Worm (Caenorhabditis elegans) whole organism, mixed stage, embryonic: ENCODE data around the gene php-3.

Experiments
- M03D4.4 ChIP-seq: sonication (generic microtip); optimal IDR thresholded peaks from 2 replicates; lab custom pipeline; 2017; ENCODE audit warnings: mild to moderate bottlenecking, missing genetic modification characterization, missing compliant biosample characterization
- bed-3 ChIP-seq: fragments of 200-800 bp; sonication (Bioruptor generic); optimal IDR thresholded peaks from 3 replicates; lab custom pipeline; 2018; ENCODE audit warnings: mild to moderate bottlenecking, missing genetic modification characterization, moderate library complexity, missing compliant biosample characterization
- blmp-1 ChIP-seq: fragments of 150-350 bp; optimal IDR thresholded peaks from 2 replicates; lab custom pipeline; 2014; ENCODE audit warnings: missing biosample characterization, missing genetic modification characterization
- ceh-39 ChIP-seq: fragments of 150-350 bp; optimal IDR thresholded peaks from 2 replicates; lab custom pipeline; 2014; ENCODE audit warnings: missing biosample characterization, missing genetic modification characterization
- ceh-43 ChIP-seq: fragments of 200-800 bp; sonication (Bioruptor generic); optimal IDR thresholded peaks from 2 replicates; lab custom pipeline; 2018; ENCODE audit warnings: mild to moderate bottlenecking, missing genetic modification characterization, moderate library complexity, missing compliant biosample characterization
- ceh-83 ChIP-seq: fragments of 200-800 bp; sonication (Bioruptor generic); optimal IDR thresholded peaks from 2 replicates; lab custom pipeline; 2018; ENCODE audit warnings: mild to moderate bottlenecking, missing genetic modification characterization, missing compliant biosample characterization
- ces-1 ChIP-seq: fragments of 150-350 bp; optimal IDR thresholded peaks from 2 replicates; lab custom pipeline; 2014; ENCODE audit warnings: missing biosample characterization, missing genetic modification reagents, missing genetic modification characterization
- cnd-1 ChIP-seq: fragments of 200-800 bp; sonication (Bioruptor generic); optimal IDR thresholded peaks from 2 replicates; lab custom pipeline; 2018; ENCODE audit warnings: mild to moderate bottlenecking, missing genetic modification characterization, missing compliant biosample characterization
- elt-1 ChIP-seq: sonication (generic microtip); optimal IDR thresholded peaks from 2 replicates; lab custom pipeline; 2017; ENCODE audit warnings: missing genetic modification characterization, mild to moderate bottlenecking, missing compliant biosample characterization, antibody characterized with exemption, moderate library complexity, borderline replicate concordance; ENCODE audit not compliant: insufficient read depth
- elt-3 ChIP-seq: fragments of 150-350 bp; optimal IDR thresholded peaks from 2 replicates; lab custom pipeline; 2014; ENCODE audit warnings: missing biosample characterization, missing genetic modification characterization
- flh-1 ChIP-seq: fragments of 200-800 bp; sonication (Bioruptor generic); optimal IDR thresholded peaks from 2 replicates; lab custom pipeline; 2018; ENCODE audit warnings: mild to moderate bottlenecking, missing genetic modification characterization, moderate library complexity, missing compliant biosample characterization
- ham-2 ChIP-seq: fragments of 200-800 bp; sonication (Bioruptor generic); optimal IDR thresholded peaks from 2 replicates; lab custom pipeline; 2018; ENCODE audit warnings: mild to moderate bottlenecking, missing genetic modification characterization, missing compliant biosample characterization
- hlh-1 ChIP-seq: fragments of 150-350 bp; optimal IDR thresholded peaks from 2 replicates; lab custom pipeline; 2014; ENCODE audit warnings: missing biosample characterization, missing genetic modification reagents, missing genetic modification characterization
- lin-13 ChIP-seq: fragments of 150-350 bp; optimal IDR thresholded peaks from 2 replicates; lab custom pipeline; 2014; ENCODE audit warnings: missing biosample characterization, missing genetic modification characterization
- lin-32 ChIP-seq: fragments of 200-800 bp; sonication (Bioruptor generic); optimal IDR thresholded peaks from 2 replicates; lab custom pipeline; 2018; ENCODE audit warnings: mild to moderate bottlenecking, missing genetic modification characterization, missing compliant biosample characterization
- lsy-2 ChIP-seq: fragments of 150-350 bp; optimal IDR thresholded peaks from 2 replicates; lab custom pipeline; 2014; ENCODE audit warnings: missing biosample characterization, missing genetic modification characterization
- mab-5 ChIP-seq: fragments of 150-350 bp; optimal IDR thresholded peaks from 2 replicates; lab custom pipeline; 2014; ENCODE audit warnings: missing biosample characterization, missing genetic modification characterization
- mep-1 ChIP-seq: fragments of 150-350 bp; optimal IDR thresholded peaks from 2 replicates; lab custom pipeline; 2017; ENCODE audit warnings: missing biosample characterization, missing genetic modification reagents, missing genetic modification characterization, inconsistent platforms
- mls-2 ChIP-seq: sonication (generic microtip); optimal IDR thresholded peaks from 2 replicates; lab custom pipeline; 2016; ENCODE audit warnings: mild to moderate bottlenecking, missing genetic modification characterization, moderate library complexity, missing compliant biosample characterization
- nhr-12 ChIP-seq: fragments of 150-350 bp; optimal IDR thresholded peaks from 2 replicates; lab custom pipeline; 2014; ENCODE audit warnings: missing biosample characterization, missing genetic modification characterization
- nhr-2 ChIP-seq: fragments of 150-350 bp; optimal IDR thresholded peaks from 2 replicates; lab custom pipeline; 2014; ENCODE audit warnings: missing biosample characterization, missing genetic modification characterization
- nhr-28 ChIP-seq: fragments of 150-350 bp; optimal IDR thresholded peaks from 2 replicates; lab custom pipeline; 2014; ENCODE audit warnings: missing biosample characterization, missing genetic modification characterization
- nhr-76 ChIP-seq: sonication (generic microtip); optimal IDR thresholded peaks from 2 replicates; lab custom pipeline; 2017; ENCODE audit warnings: missing biosample characterization, missing genetic modification characterization
- pha-4 ChIP-seq: fragments of 150-350 bp; optimal IDR thresholded peaks from 2 replicates; lab custom pipeline; 2018; ENCODE audit warnings: missing biosample characterization, missing genetic modification reagents, missing genetic modification characterization
- sem-2 ChIP-seq: fragments of 200-800 bp; sonication (Bioruptor generic); optimal IDR thresholded peaks from 2 replicates; lab custom pipeline; 2018; ENCODE audit warnings: mild to moderate bottlenecking, missing genetic modification characterization, missing compliant biosample characterization
- snpc-4 ChIP-seq: fragments of 150-350 bp; optimal IDR thresholded peaks from 2 replicates; lab custom pipeline; 2014; ENCODE audit warnings: missing biosample characterization, missing genetic modification characterization
- sptf-1 ChIP-seq: sonication (generic microtip); optimal IDR thresholded peaks from 2 replicates; lab custom pipeline; 2017; ENCODE audit warnings: mild to moderate bottlenecking, missing genetic modification characterization, moderate library complexity, missing compliant biosample characterization
- tbx-8 ChIP-seq: fragments of 200-800 bp; sonication (Bioruptor generic); optimal IDR thresholded peaks from 2 replicates; lab custom pipeline; 2018; ENCODE audit warnings: mild to moderate bottlenecking, missing genetic modification characterization, moderate library complexity, missing compliant biosample characterization
- unc-120 ChIP-seq: sonication (generic microtip); optimal IDR thresholded peaks from 2 replicates; lab custom pipeline; 2017; ENCODE audit warnings: missing genetic modification characterization, missing compliant biosample characterization; ENCODE audit not compliant: poor library complexity, severe bottlenecking
- unc-39 ChIP-seq: fragments of 150-350 bp; optimal IDR thresholded peaks from 2 replicates; lab custom pipeline; 2014; ENCODE audit warnings: missing biosample characterization, missing genetic modification characterization
- unc-62 ChIP-seq: fragments of 150-350 bp; optimal IDR thresholded peaks from 2 replicates; lab custom pipeline; 2014; ENCODE audit warnings: missing biosample characterization, missing genetic modification reagents, missing genetic modification characterization
- zip-8 ChIP-seq: fragments of 150-350 bp; optimal IDR thresholded peaks from 2 replicates; lab custom pipeline; 2014; ENCODE audit warnings: missing biosample characterization, missing genetic modification characterization
- ztf-11 ChIP-seq: fragments of 150-350 bp; optimal IDR thresholded peaks from 2 replicates; lab custom pipeline; 2014; ENCODE audit warnings: missing biosample characterization, missing genetic modification characterization

The php-3 gene

ce11 chrIII:12058429-12058828, 18.9 kb downstream of the php-3 start, which contains the start of gene arx-3:
TSS of gene arx-3 (minus strand) at chrIII:12058458.
- TF ChIP-seq lin-13 (tag; lab: Kevin White, UChicago): peak; percentile 16
- peak; percentile 41 for TF ChIP-seq mep-1 (tag; lab: Kevin White, UChicago)
- TF ChIP-seq ces-1 (GFP tag; lab: Kevin White, UChicago): peak; percentile 91
- TF ChIP-seq ceh-43: peak; percentile 13
- TF ChIP-seq tbx-8: no peak
- TF ChIP-seq M03D4.4: no peak
- peak; percentile 26 for TF ChIP-seq lsy-2 (tag; lab: Kevin White, UChicago)
- peak; percentile 9 for TF ChIP-seq ham-2 (GFP tag; lab: Kevin White, UChicago)

ce11 chrIII:12052206-12052605, 25.1 kb downstream of the php-3 start, which contains the start of gene Y79H2A.3:
TSS of gene Y79H2A.3 (minus strand) at chrIII:12052306.
- TF ChIP-seq unc-62 (GFP tag; lab: Kevin White, UChicago): no peak
- no peak for TF ChIP-seq lsy-2 (tag; lab: Kevin White, UChicago)
- no peak for TF ChIP-seq pha-4
- TF ChIP-seq nhr-2 (tag; lab: Kevin White, UChicago): no peak
- no peak for TF ChIP-seq ceh-39 (tag; lab: Kevin White, UChicago)
- no peak for TF ChIP-seq unc-120 (tag; lab: Kevin White, UChicago)
- no peak for TF ChIP-seq snpc-4
- no peak for TF ChIP-seq nhr-28 (tag; lab: Kevin White, UChicago)
- no peak for TF ChIP-seq elt-1 (tag; lab: Kevin White, UChicago)
- no peak for TF ChIP-seq mep-1 (tag; lab: Kevin White, UChicago)
- TF ChIP-seq ceh-83 (GFP tag; lab: Kevin White, UChicago): no peak
- no peak for TF ChIP-seq blmp-1
- TF ChIP-seq sem-2 (GFP tag; lab: Kevin White, UChicago): no peak
- no peak for TF ChIP-seq ham-2 (GFP tag; lab: Kevin White, UChicago)
- TF ChIP-seq nhr-12: no peak
- no peak for TF ChIP-seq elt-3 (tag; lab: Kevin White, UChicago)
- TF ChIP-seq, all 35 proteins: peak for 0

ce11 chrIII:12040999-12041398, 36.4 kb downstream of the php-3 start, which contains the start of gene Y79H2A.4:
TSS of gene Y79H2A.4 (plus strand) at chrIII:12041299.
- TF ChIP-seq nhr-12: no peak
- TF ChIP-seq ham-2 (GFP tag; lab: Kevin White, UChicago): no peak
- TF ChIP-seq ztf-11: no peak
- TF ChIP-seq unc-62 (GFP tag; lab: Kevin White, UChicago): no peak
- no peak for TF ChIP-seq unc-39
- no peak for TF ChIP-seq zip-8 (tag; lab: Kevin White, UChicago)
- TF ChIP-seq pha-4: no peak
- no peak for TF ChIP-seq nhr-76

ce11 chrIII:12037217-12037616, 40.1 kb downstream of the php-3 start:
- TF ChIP-seq ces-1 (GFP tag; lab: Kevin White, UChicago) (no peak), nhr-12 (no peak), mls-2 (tag; lab: Kevin White, UChicago) (no peak), nhr-2 (tag; lab: Kevin White, UChicago) (no peak), mab-5 (tag; lab: Kevin White, UChicago) (no peak), hlh-1 (tag; lab: Kevin White, UChicago) (no peak), flh-1 (GFP tag; lab: Kevin White, UChicago) (no peak), blmp-1 (no peak), elt-1 (tag; lab: Kevin White, UChicago) (no peak), bed-3 (GFP tag; lab: Kevin White, UChicago) (no peak), nhr-76 (no peak)
- TF ChIP-seq, all 35 proteins: peak for 0

ce11 chrIII:12034311-12034710, 43.0 kb downstream of the php-3 start:
- TF ChIP-seq unc-120 (tag; lab: Kevin White, UChicago) (no peak), nhr-76 (no peak), elt-3 (tag; lab: Kevin White, UChicago) (no peak), nhr-28 (tag; lab: Kevin White, UChicago) (no peak)

- no peak for TF ChIP-seq mep-1 (tag; lab: Kevin White, UChicago)
- no peak for TF ChIP-seq unc-39
- TF ChIP-seq ztf-11: no peak
- no peak for TF ChIP-seq nhr-28 (tag; lab: Kevin White, UChicago)
- TF ChIP-seq tbx-8: no peak
- no peak for TF ChIP-seq hlh-1 (tag; lab: Kevin White, UChicago)
- TF ChIP-seq mab-5 (tag; lab: Kevin White, UChicago): no peak
- TF ChIP-seq elt-3 (tag; lab: Kevin White, UChicago): no peak
- no peak for TF ChIP-seq elt-1 (tag; lab: Kevin White, UChicago)
- TF ChIP-seq ceh-43: no peak
- no peak for TF ChIP-seq sptf-1 (tag; lab: Kevin White, UChicago)
- no peak for TF ChIP-seq ceh-39 (tag; lab: Kevin White, UChicago)
- no peak for TF ChIP-seq nhr-2 (tag; lab: Kevin White, UChicago)
- TF ChIP-seq cnd-1 (tag; lab: Kevin White, UChicago): no peak
- no peak for TF ChIP-seq lin-32 (GFP tag; lab: Kevin White, UChicago)
Observed at ce11 chrIII:12033259-12033658, 44.1 kb downstream of the php-3 start.
